Fruit fly (Drosophila melanogaster) S2 (cell line): Measurements from ENCODE around the gene CG7168.
A peak's percentile ranks its signal among the peaks of the same experiment; 100 is the strongest.

Experiments
- CG8478 ChIP-seq: fragments of >200 bp; optimal IDR thresholded peaks from 2 replicates; lab custom pipeline; 2018
- CTCF ChIP-seq, 2 experiments: fragments of >200 bp; optimal IDR thresholded peaks; 2 replicates each; lab custom pipeline; 2018

- TF ChIP-seq CG8478 (lab: Kevin White, UChicago) (peak; percentile 33), CTCF (optimal IDR thresholded peaks at IDR 0.05; lab: Kevin White, UChicago) (no peak)
Observed at dm6 chr3R:18244171-18245043, 18.5 kb upstream of the CG7168 start.
